Fruit fly (Drosophila melanogaster) whole organism, pupa: ENCODE data around the gene CG14731.
A peak's percentile ranks its signal among the peaks of the same experiment; 100 is the strongest.

Experiments
- CG10348 ChIP-seq: fragments of 200-800 bp; sonication (Bioruptor generic); IDR thresholded peaks from 2 replicates; pipeline ENCODE4 v1.3.6; 2022; ENCODE audit warnings: missing biosample characterization, missing genetic modification characterization
- CG12605 ChIP-seq: fragments of 200-800 bp; sonication (Bioruptor generic); IDR thresholded peaks from 2 replicates; pipeline ENCODE4 v1.3.6; 2022; ENCODE audit warnings: missing biosample characterization, missing genetic modification characterization
- CG13204 ChIP-seq: fragments of 200-800 bp; sonication (Bioruptor generic); optimal IDR thresholded peaks from 2 replicates; lab custom pipeline; 2018; ENCODE audit warnings: missing biosample characterization, mild to moderate bottlenecking, missing genetic modification characterization, moderate library complexity
- CG14655 ChIP-seq: fragments of 200-800 bp; sonication (Bioruptor generic); optimal IDR thresholded peaks from 3 replicates; lab custom pipeline; 2017; ENCODE audit warnings: mild to moderate bottlenecking, missing biosample characterization, missing genetic modification reagents, missing genetic modification characterization
- CG15710 ChIP-seq: fragments of 200-800 bp; sonication (Bioruptor generic); optimal IDR thresholded peaks from 2 replicates; lab custom pipeline; 2018; ENCODE audit warnings: missing biosample characterization, mild to moderate bottlenecking, missing genetic modification characterization, moderate library complexity
- CG17806 ChIP-seq: fragments of 200-800 bp; sonication (Bioruptor generic); optimal IDR thresholded peaks from 2 replicates; lab custom pipeline; 2018; ENCODE audit warnings: missing biosample characterization, mild to moderate bottlenecking, missing genetic modification characterization, moderate library complexity
- CG32121 ChIP-seq: fragments of 200-800 bp; sonication (Bioruptor generic); IDR thresholded peaks from 2 replicates; pipeline ENCODE4 v1.3.6; 2022; ENCODE audit warnings: missing biosample characterization, missing genetic modification characterization
- CG34367 ChIP-seq: fragments of 200-800 bp; sonication (Bioruptor generic); optimal IDR thresholded peaks from 2 replicates; lab custom pipeline; 2018; ENCODE audit warnings: missing biosample characterization, mild to moderate bottlenecking, missing genetic modification characterization
- CG4496 ChIP-seq: fragments of 200-800 bp; sonication (Bioruptor generic); IDR thresholded peaks from 3 replicates; pipeline ENCODE4 v1.3.6; 2022; ENCODE audit warnings: missing biosample characterization, missing genetic modification characterization
- CG8159 ChIP-seq: fragments of 200-800 bp; sonication (Bioruptor generic); optimal IDR thresholded peaks from 3 replicates; lab custom pipeline; 2018; ENCODE audit warnings: missing biosample characterization, mild to moderate bottlenecking, missing genetic modification characterization, moderate library complexity
- CG8301 ChIP-seq: fragments of 200-800 bp; sonication (Bioruptor generic); optimal IDR thresholded peaks from 2 replicates; lab custom pipeline; 2018; ENCODE audit warnings: missing biosample characterization, mild to moderate bottlenecking, missing genetic modification characterization
- CG9948 ChIP-seq: fragments of 200-800 bp; sonication (Bioruptor generic); optimal IDR thresholded peaks from 2 replicates; lab custom pipeline; 2018; ENCODE audit warnings: missing biosample characterization, mild to moderate bottlenecking, missing genetic modification characterization, moderate library complexity
- D1 ChIP-seq: fragments of 200-800 bp; sonication (Bioruptor generic); optimal IDR thresholded peaks from 2 replicates; lab custom pipeline; 2018; ENCODE audit warnings: missing biosample characterization, mild to moderate bottlenecking, missing genetic modification characterization, moderate library complexity
- EcR ChIP-seq: fragments of 200-800 bp; sonication (Bioruptor generic); optimal IDR thresholded peaks from 3 replicates; lab custom pipeline; 2019; ENCODE audit warnings: missing biosample characterization, missing genetic modification characterization, mild to moderate bottlenecking, moderate library complexity, missing genetic modification reagents
- Ets98B ChIP-seq: fragments of 200-800 bp; sonication (Bioruptor generic); IDR thresholded peaks from 2 replicates; pipeline ENCODE4 v1.3.6; 2022; ENCODE audit warnings: missing biosample characterization, missing genetic modification characterization
- Pif1A ChIP-seq: fragments of 200-800 bp; sonication (Bioruptor generic); optimal IDR thresholded peaks from 3 replicates; lab custom pipeline; 2016; ENCODE audit warnings: missing biosample characterization, missing genetic modification characterization
- Pif1B ChIP-seq: fragments of 200-800 bp; sonication (Bioruptor generic); optimal IDR thresholded peaks from 3 replicates; lab custom pipeline; 2016; ENCODE audit warnings: missing biosample characterization, missing genetic modification characterization
- Snoo ChIP-seq: fragments of 200-800 bp; sonication (Bioruptor generic); optimal IDR thresholded peaks from 3 replicates; lab custom pipeline; 2017; ENCODE audit warnings: missing biosample characterization, mild to moderate bottlenecking, missing genetic modification characterization, inconsistent platforms
- fd96Ca ChIP-seq: fragments of 200-800 bp; sonication (Bioruptor generic); IDR thresholded peaks from 3 replicates; pipeline ENCODE4 v1.3.6; 2022; ENCODE audit warnings: missing biosample characterization, missing genetic modification characterization
- gl ChIP-seq: fragments of 200-800 bp; sonication (Bioruptor generic); optimal IDR thresholded peaks from 2 replicates; lab custom pipeline; 2018; ENCODE audit warnings: missing biosample characterization, mild to moderate bottlenecking, missing genetic modification characterization
- rn ChIP-seq: fragments of 200-800 bp; sonication (Bioruptor generic); IDR thresholded peaks from 2 replicates; pipeline ENCODE4 v1.3.6; 2022; ENCODE audit warnings: missing biosample characterization, missing genetic modification characterization

The CG14731 gene

dm6 chr3R:11971394-11971793, 40.3 kb downstream of the CG14731 start, which contains the start of gene GC2:
TSS of gene GC2 (plus strand) at chr3R:11971694.
- no peak for TF ChIP-seq CG9948 (tag; lab: Kevin White, UChicago)
- TF ChIP-seq fd96Ca (GFP tag; lab: Robert Waterston, UW): no peak
- TF ChIP-seq CG4496 (GFP tag; lab: Robert Waterston, UW): no peak

DNA sequence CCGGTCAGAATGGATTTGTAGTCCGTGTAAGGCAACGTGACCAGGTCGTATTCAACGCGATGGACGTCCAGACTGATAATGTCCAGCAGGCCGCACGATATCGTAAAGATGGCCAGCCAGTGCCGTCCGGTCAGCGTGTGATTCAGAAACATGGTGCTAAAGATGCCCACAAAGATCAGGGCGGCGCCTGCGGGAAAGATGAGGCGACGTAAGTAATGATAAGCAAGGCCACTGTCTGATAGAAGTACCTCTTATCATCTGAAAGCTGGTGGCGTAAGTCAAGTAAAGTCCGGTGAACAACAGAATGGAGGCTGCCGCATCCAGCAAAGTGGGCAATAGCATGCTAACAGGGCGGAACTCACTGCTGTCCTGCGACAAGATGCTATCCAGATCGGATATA, 42.8 kb downstream of the CG14731 start:
- peak; percentile 24 for TF ChIP-seq EcR (GFP tag; lab: Kevin White, UChicago)
- no peak for TF ChIP-seq CG32121 (GFP tag; lab: Robert Waterston, UW)
- TF ChIP-seq Pif1A (GFP tag; lab: Kevin White, UChicago): no peak

dm6 chr3R:11974631-11975030, 43.6 kb downstream of the CG14731 start, which contains the start of gene Tango9:
TSS of gene Tango9 (minus strand) at chr3R:11974910.
- TF ChIP-seq CG12605: peak; percentile 74
- TF ChIP-seq CG17806 (tag; lab: Kevin White, UChicago): peak; percentile 11
- peak; percentile 63 for TF ChIP-seq gl (tag; lab: Kevin White, UChicago)
- no peak for TF ChIP-seq Pif1A (GFP tag; lab: Kevin White, UChicago)
- TF ChIP-seq CG32121 (GFP tag; lab: Robert Waterston, UW): no peak
- no peak for TF ChIP-seq D1
- TF ChIP-seq EcR (GFP tag; lab: Kevin White, UChicago): peak; percentile 73
- TF ChIP-seq Ets98B (GFP tag; lab: Robert Waterston, UW): peak; percentile 36; the same call in 1 of the 2 replicates
- TF ChIP-seq CG15710 (tag; lab: Kevin White, UChicago): peak; percentile 5
- TF ChIP-seq CG14655 (GFP tag; lab: Kevin White, UChicago): no peak
- TF ChIP-seq fd96Ca (GFP tag; lab: Robert Waterston, UW): no peak
- no peak for TF ChIP-seq CG8301 (tag; lab: Kevin White, UChicago)
- TF ChIP-seq CG4496 (GFP tag; lab: Robert Waterston, UW): no peak
- TF ChIP-seq CG9948 (tag; lab: Kevin White, UChicago): peak; percentile 23
- no peak for TF ChIP-seq rn (GFP tag; lab: Robert Waterston, UW)
- TF ChIP-seq CG13204: no peak
- no peak for TF ChIP-seq CG10348
- peak; percentile 45 for TF ChIP-seq CG8159 (tag; lab: Kevin White, UChicago)
- no peak for TF ChIP-seq Pif1B (GFP tag; lab: Kevin White, UChicago)
- TF ChIP-seq Snoo (tag; lab: Kevin White, UChicago): peak; percentile 68
- peak; percentile 41 for TF ChIP-seq CG34367 (tag; lab: Kevin White, UChicago)
- TF ChIP-seq, all 21 proteins: peak for 10

dm6 chr3R:11976556-11977335, 45.7 kb downstream of the CG14731 start, which contains the start of gene CG10005:
TSS of gene CG10005 (minus strand) at chr3R:11977197.
- peak; percentile 95 for TF ChIP-seq EcR (GFP tag; lab: Kevin White, UChicago)
- TF ChIP-seq D1: no peak
- no peak for TF ChIP-seq fd96Ca (GFP tag; lab: Robert Waterston, UW)
- TF ChIP-seq CG9948 (tag; lab: Kevin White, UChicago): no peak
- TF ChIP-seq gl (tag; lab: Kevin White, UChicago): no peak
- no peak for TF ChIP-seq CG10348
- TF ChIP-seq Pif1B (GFP tag; lab: Kevin White, UChicago): peak; percentile 25
- TF ChIP-seq rn (GFP tag; lab: Robert Waterston, UW): no peak
- no peak for TF ChIP-seq Snoo (tag; lab: Kevin White, UChicago)
- no peak for TF ChIP-seq Pif1A (GFP tag; lab: Kevin White, UChicago)
- peak; percentile 30; the same call in 1 of the 2 replicates for TF ChIP-seq Ets98B (GFP tag; lab: Robert Waterston, UW)
- TF ChIP-seq, all 21 proteins: peak for 3

DNA sequence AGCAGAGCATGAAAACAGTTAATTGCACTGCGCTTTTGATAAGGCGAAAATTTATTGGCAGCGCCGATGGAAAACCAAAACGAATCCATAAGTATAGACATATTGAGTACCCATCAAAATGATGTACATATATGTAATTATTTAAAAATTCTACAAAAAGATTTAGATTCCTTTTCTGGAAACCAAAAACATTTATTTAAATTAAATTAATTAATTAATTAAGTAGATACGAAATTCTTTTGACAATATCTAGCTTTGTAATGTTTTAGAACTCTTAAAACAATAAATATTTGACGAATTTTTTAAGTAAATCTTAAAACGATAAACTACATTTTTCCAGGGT, 46.2 kb downstream of the CG14731 start:
- TF ChIP-seq CG8159 (tag; lab: Kevin White, UChicago) (peak; percentile 31), D1 (peak; percentile 18), CG9948 (tag; lab: Kevin White, UChicago) (peak; percentile 28), CG17806 (tag; lab: Kevin White, UChicago) (peak; percentile 7), CG10348 (no peak), EcR (GFP tag; lab: Kevin White, UChicago) (no peak), Snoo (tag; lab: Kevin White, UChicago) (no peak), Pif1B (GFP tag; lab: Kevin White, UChicago) (no peak), CG12605 (0 out of 2 replicates have a peak, but pooled peaks have one; percentile 31), CG14655 (GFP tag; lab: Kevin White, UChicago) (peak; percentile 41), CG8301 (tag; lab: Kevin White, UChicago) (peak; percentile 21)

DNA sequence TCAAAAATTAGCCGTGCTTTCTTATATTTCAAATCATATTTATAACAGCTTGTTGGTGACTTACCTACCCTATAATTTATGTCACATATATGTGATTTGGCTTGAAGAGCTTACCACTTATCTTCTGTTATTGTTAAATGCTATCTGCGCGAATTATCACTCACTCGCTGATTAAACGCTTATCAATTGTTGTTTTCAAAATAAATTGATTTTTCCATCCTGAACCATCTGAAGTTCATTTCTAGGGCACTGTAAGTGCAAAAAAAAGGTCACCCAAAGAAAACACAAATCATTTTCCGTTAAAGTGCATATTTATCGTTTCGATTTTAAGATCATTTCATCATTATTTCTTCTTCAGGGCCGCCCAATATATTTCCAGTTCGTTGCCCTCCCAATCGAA, 47.2 kb downstream of the CG14731 start:
- TF ChIP-seq D1: no peak
- no peak for TF ChIP-seq EcR (GFP tag; lab: Kevin White, UChicago)
- no peak for TF ChIP-seq CG12605
- TF ChIP-seq CG13204: no peak
- TF ChIP-seq CG9948 (tag; lab: Kevin White, UChicago): no peak
- no peak for TF ChIP-seq Ets98B (GFP tag; lab: Robert Waterston, UW)
- no peak for TF ChIP-seq CG8159 (tag; lab: Kevin White, UChicago)
- TF ChIP-seq CG10348: no peak
